Fruit fly (Drosophila melanogaster): ENCODE results near the gene CG10428.
A peak's percentile ranks its signal among the peaks of the same experiment; 100 is the strongest.

CG10428 gene

DNA sequence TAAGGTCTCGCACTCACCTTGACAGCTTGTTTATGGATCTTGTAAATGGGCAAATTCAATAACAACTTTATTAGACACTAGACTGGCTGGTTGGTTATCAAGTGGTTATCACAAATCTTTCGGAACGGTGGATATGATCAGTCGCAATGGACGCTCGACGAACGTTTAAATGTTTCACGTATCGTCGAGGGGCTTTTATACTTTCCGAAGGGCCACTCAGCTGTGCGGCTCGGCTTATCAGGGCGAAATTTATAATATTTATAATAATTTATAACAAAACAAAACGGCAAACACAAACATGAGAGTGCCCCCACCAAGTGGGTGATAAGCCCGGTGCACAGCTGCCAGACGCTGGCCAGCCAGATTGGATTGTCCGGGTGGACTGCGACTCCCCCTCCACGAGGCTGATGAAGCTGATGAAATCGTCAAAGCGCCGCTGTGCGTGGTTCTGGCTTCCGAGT lies 5.6 kb downstream of the CG10428 start, which contains the start of gene CG10621 (continued):
- no peak for TF ChIP-seq CG18262 (tag; optimal IDR thresholded peaks at IDR 0.05)
- peak; percentile 34; the same call in 1 of the 3 replicates for TF ChIP-seq Dbx (GFP tag; IDR thresholded peaks at IDR 0.05)
- no peak for TF ChIP-seq oc (tag; optimal IDR thresholded peaks at IDR 0.05)
- TF ChIP-seq ham (GFP tag; IDR thresholded peaks at IDR 0.05): no peak
- no peak for TF ChIP-seq en (GFP tag; optimal IDR thresholded peaks at IDR 0.05)
- TF ChIP-seq MBD-R2 (GFP tag; IDR thresholded peaks at IDR 0.05): no peak; the same call in 1 of the 2 replicates
- TF ChIP-seq CG11456 (GFP tag; IDR thresholded peaks at IDR 0.05): 0 out of 3 replicates have a peak, but pooled peaks have one; percentile 8
- TF ChIP-seq gro (GFP tag; optimal IDR thresholded peaks at IDR 0.05): peak; percentile 37
- TF ChIP-seq ara (GFP tag; IDR thresholded peaks at IDR 0.05): no peak
- TF ChIP-seq Doc3 (GFP tag; IDR thresholded peaks at IDR 0.05; ENCODE audit: partially characterized antibody): no peak
- TF ChIP-seq CG6765 (GFP tag; optimal IDR thresholded peaks at IDR 0.05): no peak
- TF ChIP-seq danr (GFP tag; IDR thresholded peaks at IDR 0.05): no peak
- TF ChIP-seq Hsf (GFP tag; optimal IDR thresholded peaks at IDR 0.05): no peak
- no peak for TF ChIP-seq CG5953 (GFP tag; IDR thresholded peaks at IDR 0.05)
- TF ChIP-seq CG13296 (GFP tag; optimal IDR thresholded peaks at IDR 0.05): peak; percentile 1
- TF ChIP-seq trem (tag; optimal IDR thresholded peaks at IDR 0.05): no peak
- no peak for TF ChIP-seq trh (GFP tag; optimal IDR thresholded peaks at IDR 0.05)
- TF ChIP-seq Xbp1 (GFP tag; optimal IDR thresholded peaks at IDR 0.05): no peak
- TF ChIP-seq hbn (GFP tag; IDR thresholded peaks at IDR 0.05; ENCODE audit: partially characterized antibody): no peak
- TF ChIP-seq Dad (GFP tag; optimal IDR thresholded peaks at IDR 0.05): no peak
- no peak for TF ChIP-seq CG17385 (GFP tag; optimal IDR thresholded peaks at IDR 0.05)
- TF ChIP-seq CG3163 (GFP tag; optimal IDR thresholded peaks at IDR 0.05): no peak
- peak; percentile 58 for TF ChIP-seq Med (GFP tag)
- TF ChIP-seq sna (GFP tag; IDR thresholded peaks at IDR 0.05; ENCODE audit: partially characterized antibody): no peak
- no peak for TF ChIP-seq Sin3A (optimal IDR thresholded peaks at IDR 0.05)
- TF ChIP-seq caup (GFP tag; optimal IDR thresholded peaks at IDR 0.05; ENCODE audit: severe bottlenecking): peak; percentile 33
- no peak for TF ChIP-seq CG3281 (GFP tag; optimal IDR thresholded peaks at IDR 0.05)
- TF ChIP-seq Fer3 (tag; optimal IDR thresholded peaks at IDR 0.05): no peak
- TF ChIP-seq zfh2 (GFP tag; optimal IDR thresholded peaks at IDR 0.05): no peak
- no peak for TF ChIP-seq CG7271 (tag; optimal IDR thresholded peaks at IDR 0.05)
- TF ChIP-seq h (optimal IDR thresholded peaks at IDR 0.05): no peak
- TF ChIP-seq CG14014 (GFP tag; IDR thresholded peaks at IDR 0.05): no peak
- peak; percentile 23 for TF ChIP-seq Deaf1 (tag; optimal IDR thresholded peaks at IDR 0.05)
- TF ChIP-seq sisA (GFP tag; IDR thresholded peaks at IDR 0.05): no peak
- no peak for TF ChIP-seq D19B (GFP tag; optimal IDR thresholded peaks at IDR 0.05)
- no peak for TF ChIP-seq pan (optimal IDR thresholded peaks at IDR 0.05)
- no peak for TF ChIP-seq pan (GFP tag; optimal IDR thresholded peaks at IDR 0.05 in 1 of 2, IDR thresholded peaks at IDR 0.05 in 1 of 2)
- no peak for TF ChIP-seq MESR4 (GFP tag; optimal IDR thresholded peaks at IDR 0.05)
- TF ChIP-seq sd (tag; optimal IDR thresholded peaks at IDR 0.05): peak; percentile 60
- no peak for TF ChIP-seq dysf (GFP tag; IDR thresholded peaks at IDR 0.05)
- peak; percentile 13 for TF ChIP-seq Jarid2 (GFP tag; optimal IDR thresholded peaks at IDR 0.05)
- no peak for TF ChIP-seq pum (GFP tag; optimal IDR thresholded peaks at IDR 0.05)
- TF ChIP-seq dmrt99B (tag; optimal IDR thresholded peaks at IDR 0.05): no peak
- 0 out of 3 replicates have a peak, but pooled peaks have one; percentile 6 for TF ChIP-seq CG17361 (GFP tag; IDR thresholded peaks at IDR 0.05)
- TF ChIP-seq grn (GFP tag; optimal IDR thresholded peaks at IDR 0.05): peak; percentile 92
- TF ChIP-seq CG8089 (GFP tag; optimal IDR thresholded peaks at IDR 0.05): no peak
- TF ChIP-seq CG7987 (GFP tag; optimal IDR thresholded peaks at IDR 0.05): no peak
- no peak for TF ChIP-seq CG12769 (tag; optimal IDR thresholded peaks at IDR 0.05)
- TF ChIP-seq CG10267 (tag; optimal IDR thresholded peaks at IDR 0.05): no peak
- no peak for TF ChIP-seq CG2678 (tag; optimal IDR thresholded peaks at IDR 0.05)
- no peak for TF ChIP-seq NfI (GFP tag; optimal IDR thresholded peaks at IDR 0.05)
- TF ChIP-seq CG15479 (GFP tag; optimal IDR thresholded peaks at IDR 0.05): no peak
